Worm (Caenorhabditis elegans) whole organism, L4/young adult: Measurements from ENCODE around the gene Y41D4B.17.

ENCODE experiments used
- W03F9.2 ChIP-seq: fragments of 150-350 bp; optimal IDR thresholded peaks from 2 replicates; lab custom pipeline; 2014; ENCODE audit warnings: missing biosample characterization, missing genetic modification characterization
- dao-5 ChIP-seq: sonication (generic microtip); optimal IDR thresholded peaks from 2 replicates; lab custom pipeline; 2016; ENCODE audit warnings: missing genotype, missing genetic modification characterization, moderate library complexity, missing compliant biosample characterization

DNA sequence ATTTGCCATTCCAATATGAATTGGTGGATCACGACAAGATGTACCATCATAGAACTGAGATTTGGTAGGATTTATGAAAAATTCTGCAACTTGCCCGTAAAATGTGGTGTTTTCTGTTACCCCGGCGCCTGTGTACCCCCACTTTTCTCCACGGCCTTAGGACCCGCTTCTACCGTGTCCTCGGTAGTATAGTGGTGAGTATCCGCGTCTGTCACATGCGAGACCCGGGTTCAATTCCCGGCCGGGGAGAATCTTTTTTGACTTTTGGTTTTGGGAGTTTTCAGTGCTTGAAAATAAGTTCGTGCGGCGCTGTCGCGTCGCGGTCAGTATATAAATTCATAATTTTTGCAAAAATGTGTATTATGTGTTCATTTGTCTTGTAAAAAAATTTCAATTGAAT lies 45.5 kb upstream of the Y41D4B.17 start:
- TF ChIP-seq dao-5 (tag; lab: Kevin White, UChicago) (no peak), W03F9.2 (no peak)
